Worm (Caenorhabditis elegans): ENCODE results near the gene kcc-1.

ce11 chrIV:7173489-7173888 lies 32.6 kb upstream of the kcc-1 start, which contains the start of gene str-1:
- no peak for TF ChIP-seq ces-1 (GFP tag; optimal IDR thresholded peaks at IDR 0.05)
- no peak for TF ChIP-seq madf-9 (GFP tag; conservative IDR thresholded peaks at IDR 0.05)
- no peak for TF ChIP-seq pha-4 (GFP tag; IDR thresholded peaks at IDR 0.05)
- no peak for TF ChIP-seq pha-4 (tag; optimal IDR thresholded peaks at IDR 0.05)
- no peak for TF ChIP-seq ceh-62 (tag; optimal IDR thresholded peaks at IDR 0.05)
- no peak for TF ChIP-seq nhr-11 (tag; optimal IDR thresholded peaks at IDR 0.05)
- TF ChIP-seq F49E8.2 (tag; optimal IDR thresholded peaks at IDR 0.05; ENCODE audit: borderline replicate concordance), result no peak
- TF ChIP-seq nhr-6 (tag; optimal IDR thresholded peaks at IDR 0.05), result no peak
- TF ChIP-seq fkh-10 (GFP tag; optimal IDR thresholded peaks at IDR 0.05), result no peak
- TF ChIP-seq nhr-28 (tag; optimal IDR thresholded peaks at IDR 0.05), result no peak
- TF ChIP-seq dpl-1 (GFP tag; optimal IDR thresholded peaks at IDR 0.05), result no peak
- TF ChIP-seq lin-13 (GFP tag; optimal IDR thresholded peaks at IDR 0.05), result no peak
- no peak for TF ChIP-seq nhr-76 (tag; optimal IDR thresholded peaks at IDR 0.05)

All from whole organism, L4 larva.